Fruit fly (Drosophila melanogaster) whole organism, embryonic: ENCODE data around the gene CG1024.

Source experiments
- CG10147 ChIP-seq: fragments of 200-800 bp; sonication (Bioruptor generic); optimal IDR thresholded peaks from 2 replicates; lab custom pipeline; 2019; ENCODE audit warnings: missing biosample characterization, mild to moderate bottlenecking, missing genetic modification characterization, moderate library complexity
- CG10209 ChIP-seq: fragments of 200-800 bp; sonication (Bioruptor generic); optimal IDR thresholded peaks from 3 replicates; lab custom pipeline; 2017; ENCODE audit warnings: missing biosample characterization, mild to moderate bottlenecking, missing genetic modification characterization, missing genetic modification reagents
- CG10543 ChIP-seq: fragments of 200-800 bp; sonication (Bioruptor generic); optimal IDR thresholded peaks from 3 replicates; lab custom pipeline; 2017; ENCODE audit warnings: missing biosample characterization, mild to moderate bottlenecking, missing genetic modification characterization, moderate library complexity
- CG11695 ChIP-seq: fragments of 200-800 bp; sonication (Bioruptor generic); IDR thresholded peaks from 3 replicates; pipeline ENCODE4 v1.3.6; 2022; ENCODE audit warnings: missing biosample characterization, missing genetic modification characterization
- CG12769 ChIP-seq: fragments of 200-800 bp; sonication (Bioruptor generic); optimal IDR thresholded peaks from 2 replicates; lab custom pipeline; 2019; ENCODE audit warnings: missing biosample characterization, mild to moderate bottlenecking, missing genetic modification characterization, moderate library complexity
- CG13775 ChIP-seq: fragments of 200-800 bp; sonication (Bioruptor generic); optimal IDR thresholded peaks from 3 replicates; lab custom pipeline; 2017; ENCODE audit warnings: missing biosample characterization, mild to moderate bottlenecking, missing genetic modification characterization
- CG13894 ChIP-seq: fragments of 200-800 bp; sonication (Bioruptor generic); optimal IDR thresholded peaks from 3 replicates; lab custom pipeline; 2018; ENCODE audit warnings: missing biosample characterization, mild to moderate bottlenecking, missing genetic modification characterization, moderate library complexity
- CG15479 ChIP-seq: fragments of 200-800 bp; sonication (Bioruptor generic); optimal IDR thresholded peaks from 3 replicates; lab custom pipeline; 2019; ENCODE audit warnings: missing biosample characterization, mild to moderate bottlenecking, missing genetic modification characterization, moderate library complexity
- CG16813 ChIP-seq: fragments of 200-800 bp; sonication (Bioruptor generic); IDR thresholded peaks from 3 replicates; pipeline ENCODE4 v1.3.6; 2022; ENCODE audit warnings: missing biosample characterization, missing genetic modification characterization; ENCODE audit not compliant: partially characterized antibody
- CG17568 ChIP-seq: fragments of 200-800 bp; sonication (Bioruptor generic); optimal IDR thresholded peaks from 2 replicates; lab custom pipeline; 2018; ENCODE audit warnings: missing biosample characterization, mild to moderate bottlenecking, missing genetic modification characterization, moderate library complexity
- CG17612 ChIP-seq: fragments of 200-800 bp; sonication (Bioruptor generic); IDR thresholded peaks from 2 replicates; pipeline ENCODE4 v1.3.6; 2022; ENCODE audit warnings: missing biosample characterization, missing genetic modification characterization
- CG1792 ChIP-seq: fragments of 200-800 bp; sonication (Bioruptor generic); optimal IDR thresholded peaks from 2 replicates; lab custom pipeline; 2016; ENCODE audit warnings: missing biosample characterization, missing genetic modification characterization
- CG18599 ChIP-seq: fragments of 200-800 bp; sonication (Bioruptor generic); optimal IDR thresholded peaks from 3 replicates; lab custom pipeline; 2017; ENCODE audit warnings: missing biosample characterization, missing genetic modification characterization, mild to moderate bottlenecking, moderate library complexity, missing genetic modification reagents
- CG2129 ChIP-seq: fragments of 200-800 bp; sonication (Bioruptor generic); IDR thresholded peaks from 2 replicates; pipeline ENCODE4 v1.3.6; 2022; ENCODE audit warnings: missing biosample characterization, missing genetic modification characterization; ENCODE audit not compliant: partially characterized antibody
- CG2678 ChIP-seq: fragments of 200-800 bp; sonication (Bioruptor generic); optimal IDR thresholded peaks from 3 replicates; lab custom pipeline; 2019; ENCODE audit warnings: missing biosample characterization, mild to moderate bottlenecking, missing genetic modification characterization, moderate library complexity
- CG32532 ChIP-seq: fragments of 200-800 bp; sonication (Bioruptor generic); IDR thresholded peaks from 2 replicates; pipeline ENCODE4 v1.3.6; 2022; ENCODE audit warnings: missing biosample characterization, missing genetic modification characterization
- CG3407 ChIP-seq: fragments of 200-800 bp; sonication (Bioruptor generic); optimal IDR thresholded peaks from 2 replicates; lab custom pipeline; 2018; ENCODE audit warnings: missing biosample characterization, mild to moderate bottlenecking, missing genetic modification characterization
- CG34422 ChIP-seq: fragments of 200-800 bp; sonication (Bioruptor generic); IDR thresholded peaks from 3 replicates; pipeline ENCODE4 v1.3.6; 2022; ENCODE audit warnings: missing biosample characterization, missing genetic modification characterization
- CG7357 ChIP-seq: fragments of 200-800 bp; sonication (Bioruptor generic); IDR thresholded peaks from 3 replicates; pipeline ENCODE4 v1.3.6; 2022; ENCODE audit warnings: missing biosample characterization, missing genetic modification characterization
- CG7928 ChIP-seq: fragments of 200-800 bp; sonication (Bioruptor generic); optimal IDR thresholded peaks from 2 replicates; lab custom pipeline; 2017; ENCODE audit warnings: missing biosample characterization, mild to moderate bottlenecking, missing genetic modification characterization
- CG7963 ChIP-seq: fragments of 200-800 bp; sonication (Bioruptor generic); IDR thresholded peaks from 3 replicates; pipeline ENCODE4 v1.3.6; 2022; ENCODE audit warnings: missing biosample characterization, missing genetic modification characterization; ENCODE audit not compliant: partially characterized antibody
- CG8290 ChIP-seq, 3 experiments: fragments of 200-800 bp; sonication (Bioruptor generic); optimal IDR thresholded peaks; 2 replicates each; lab custom pipeline; 2016 to 2019; ENCODE audit warnings: missing biosample characterization in 3 of 3, missing genetic modification characterization in 3 of 3, mild to moderate bottlenecking in 2 of 3, moderate library complexity in 1 of 3
- CG9876 ChIP-seq: fragments of 200-800 bp; sonication (Bioruptor generic); optimal IDR thresholded peaks from 2 replicates; lab custom pipeline; 2016; ENCODE audit warnings: missing biosample characterization, missing genetic modification characterization
- Dbx ChIP-seq: fragments of 200-800 bp; sonication (Bioruptor generic); IDR thresholded peaks from 3 replicates; pipeline ENCODE4 v1.3.6; 2022; ENCODE audit warnings: missing biosample characterization, missing genetic modification characterization
- Deaf1 ChIP-seq: fragments of 200-800 bp; optimal IDR thresholded peaks from 3 replicates; lab custom pipeline; 2019; ENCODE audit warnings: missing biosample characterization, mild to moderate bottlenecking, missing genetic modification characterization, moderate library complexity
- Dref ChIP-seq: fragments of 200-800 bp; sonication (Bioruptor generic); IDR thresholded peaks from 2 replicates; pipeline ENCODE4 v1.3.6; 2022; ENCODE audit warnings: missing biosample characterization, missing genetic modification characterization
- Fer3 ChIP-seq: fragments of 200-800 bp; sonication (Bioruptor generic); optimal IDR thresholded peaks from 2 replicates; lab custom pipeline; 2018; ENCODE audit warnings: missing biosample characterization, mild to moderate bottlenecking, missing genetic modification characterization, moderate library complexity
- H2.0 ChIP-seq: fragments of 200-800 bp; sonication (Bioruptor generic); IDR thresholded peaks from 2 replicates; pipeline ENCODE4 v1.3.6; 2022; ENCODE audit warnings: missing biosample characterization, missing genetic modification characterization
- Mad ChIP-seq: fragments of 200-800 bp; sonication (Bioruptor generic); optimal IDR thresholded peaks from 2 replicates; lab custom pipeline; 2016; ENCODE audit warnings: missing biosample characterization, missing genetic modification characterization
- Six4 ChIP-seq: fragments of 200-800 bp; sonication (Bioruptor generic); optimal IDR thresholded peaks from 2 replicates; lab custom pipeline; 2016; ENCODE audit warnings: missing biosample characterization, missing genetic modification characterization
- Sry-β ChIP-seq: fragments of 200-800 bp; sonication (Bioruptor generic); optimal IDR thresholded peaks from 2 replicates; lab custom pipeline; 2018; ENCODE audit warnings: missing biosample characterization, mild to moderate bottlenecking, missing genetic modification characterization, moderate library complexity
- Ssrp ChIP-seq: fragments of 200-800 bp; sonication (Bioruptor generic); optimal IDR thresholded peaks from 2 replicates; lab custom pipeline; 2018; ENCODE audit warnings: missing biosample characterization, mild to moderate bottlenecking, missing genetic modification characterization, moderate library complexity
- YL-1 ChIP-seq: fragments of 200-800 bp; sonication (Bioruptor generic); optimal IDR thresholded peaks from 3 replicates; lab custom pipeline; 2017; ENCODE audit warnings: missing biosample characterization, mild to moderate bottlenecking, missing genetic modification characterization
- az2 ChIP-seq: fragments of 200-800 bp; sonication (Bioruptor generic); optimal IDR thresholded peaks from 3 replicates; lab custom pipeline; 2016; ENCODE audit warnings: missing biosample characterization, missing genetic modification characterization
- bab2 ChIP-seq: fragments of 200-800 bp; sonication (Bioruptor generic); optimal IDR thresholded peaks from 2 replicates; lab custom pipeline; 2016; ENCODE audit warnings: missing biosample characterization, missing genetic modification characterization
- bowl ChIP-seq: fragments of 200-800 bp; sonication (Bioruptor generic); IDR thresholded peaks from 2 replicates; pipeline ENCODE4 v1.3.6; 2022; ENCODE audit warnings: missing biosample characterization, missing genetic modification characterization
- cwo ChIP-seq: fragments of 200-800 bp; sonication (Bioruptor generic); optimal IDR thresholded peaks from 3 replicates; lab custom pipeline; 2017; ENCODE audit warnings: missing biosample characterization, missing genetic modification characterization, mild to moderate bottlenecking, moderate library complexity, missing genetic modification reagents
- dmrt11E ChIP-seq: fragments of 200-800 bp; sonication (Bioruptor generic); optimal IDR thresholded peaks from 3 replicates; lab custom pipeline; 2018; ENCODE audit warnings: missing biosample characterization, mild to moderate bottlenecking, missing genetic modification characterization, moderate library complexity
- en ChIP-seq: fragments of 200-800 bp; sonication (Bioruptor generic); optimal IDR thresholded peaks from 2 replicates; lab custom pipeline; 2016; ENCODE audit warnings: missing biosample characterization, missing genetic modification characterization
- exex ChIP-seq: fragments of 200-800 bp; sonication (Bioruptor generic); optimal IDR thresholded peaks from 4 replicates; lab custom pipeline; 2018; ENCODE audit warnings: missing biosample characterization, mild to moderate bottlenecking, missing genetic modification characterization, moderate library complexity
- fru ChIP-seq: fragments of >200 bp; optimal IDR thresholded peaks from 2 replicates; lab custom pipeline; 2017
- jigr1 ChIP-seq: fragments of 200-800 bp; sonication (Bioruptor generic); IDR thresholded peaks from 3 replicates; pipeline ENCODE4 v1.3.6; 2022; ENCODE audit warnings: missing biosample characterization, missing genetic modification characterization
- knrl ChIP-seq: fragments of 200-800 bp; sonication (Bioruptor generic); IDR thresholded peaks from 3 replicates; pipeline ENCODE4 v1.3.6; 2022; ENCODE audit warnings: missing biosample characterization, missing genetic modification characterization; ENCODE audit not compliant: partially characterized antibody
- mirr ChIP-seq: fragments of 200-800 bp; sonication (Bioruptor generic); optimal IDR thresholded peaks from 3 replicates; lab custom pipeline; 2018; ENCODE audit warnings: missing biosample characterization, mild to moderate bottlenecking, missing genetic modification characterization
- otp ChIP-seq: fragments of 200-800 bp; sonication (Bioruptor generic); IDR thresholded peaks from 3 replicates; pipeline ENCODE4, ENCODE4 v1.3.6; 2022; ENCODE audit warnings: missing biosample characterization, missing genetic modification characterization
- pnt ChIP-seq: fragments of 200-800 bp; sonication (Bioruptor generic); optimal IDR thresholded peaks from 3 replicates; lab custom pipeline; 2016; ENCODE audit warnings: missing biosample characterization, missing genetic modification characterization
- sd ChIP-seq: fragments of 200-800 bp; sonication (Bioruptor generic); optimal IDR thresholded peaks from 3 replicates; lab custom pipeline; 2018; ENCODE audit warnings: missing biosample characterization, mild to moderate bottlenecking, missing genetic modification characterization, moderate library complexity
- seq ChIP-seq: fragments of 200-800 bp; sonication (Bioruptor generic); IDR thresholded peaks from 2 replicates; pipeline ENCODE4 v1.3.6; 2022; ENCODE audit warnings: missing biosample characterization, missing genetic modification characterization
- slp2 ChIP-seq: fragments of 200-800 bp; sonication (Bioruptor generic); optimal IDR thresholded peaks from 2 replicates; lab custom pipeline; 2016; ENCODE audit warnings: missing biosample characterization, missing genetic modification characterization

Gene CG1024

dm6 chr3R:6404174-6404573 is 24.0 kb upstream of the CG1024 start (continued):
- TF ChIP-seq Fer3 (tag; lab: Kevin White, UChicago) (peak; percentile 84), YL-1 (GFP tag; lab: Kevin White, UChicago) (no peak), CG7963 (GFP tag; lab: Robert Waterston, UW) (no peak), otp (GFP tag; lab: Robert Waterston, UW) (peak; percentile 72; the same call in 2 of the 3 replicates), Mad (GFP tag; lab: Kevin White, UChicago) (peak; percentile 17), CG15479 (no peak), CG2678 (tag; lab: Kevin White, UChicago) (peak; percentile 84), fru (lab: Kevin White, UChicago) (no peak), exex (tag; lab: Kevin White, UChicago) (no peak), slp2 (peak; percentile 75), CG7357 (GFP tag; lab: Robert Waterston, UW) (peak; percentile 72; the same call in 2 of the 3 replicates), CG17568 (peak; percentile 49), az2 (GFP tag; lab: Kevin White, UChicago) (peak; percentile 81), CG11695 (peak; percentile 91), bowl (GFP tag; lab: Robert Waterston, UW) (peak; percentile 62; the same call in 1 of the 2 replicates)

- TF ChIP-seq CG18599 (no peak), CG17612 (GFP tag; lab: Robert Waterston, UW) (no peak), Ssrp (no peak), CG10147 (GFP tag; lab: Kevin White, UChicago) (no peak), CG10543 (GFP tag; lab: Kevin White, UChicago) (no peak), CG10209 (GFP tag; lab: Kevin White, UChicago) (no peak), CG12769 (peak; percentile 83), CG13894 (tag; lab: Kevin White, UChicago) (peak; percentile 2), pnt (GFP tag; lab: Kevin White, UChicago) (no peak), exex (tag; lab: Kevin White, UChicago) (peak; percentile 74), Six4 (GFP tag; lab: Kevin White, UChicago) (no peak), dmrt11E (no peak), CG8290 (GFP tag; optimal IDR thresholded peaks at IDR 0.05; lab: Kevin White, UChicago) (no peak), CG8290 (tag; optimal IDR thresholded peaks at IDR 0.05; lab: Kevin White, UChicago) (peak in 1 of 2 experiments; percentile 8), Deaf1 (tag; lab: Kevin White, UChicago) (peak; percentile 24), en (GFP tag; lab: Kevin White, UChicago) (no peak), Dref (GFP tag; lab: Robert Waterston, UW) (no peak), knrl (GFP tag; lab: Robert Waterston, UW) (no peak), sd (tag; lab: Kevin White, UChicago) (peak; percentile 57), seq (GFP tag; lab: Robert Waterston, UW) (no peak), CG2129 (GFP tag; lab: Robert Waterston, UW) (no peak), Dbx (no peak), mirr (GFP tag; lab: Kevin White, UChicago) (peak; percentile 30)
Observed at dm6 chr3R:6403674-6404073, 23.5 kb upstream of the CG1024 start.

DNA sequence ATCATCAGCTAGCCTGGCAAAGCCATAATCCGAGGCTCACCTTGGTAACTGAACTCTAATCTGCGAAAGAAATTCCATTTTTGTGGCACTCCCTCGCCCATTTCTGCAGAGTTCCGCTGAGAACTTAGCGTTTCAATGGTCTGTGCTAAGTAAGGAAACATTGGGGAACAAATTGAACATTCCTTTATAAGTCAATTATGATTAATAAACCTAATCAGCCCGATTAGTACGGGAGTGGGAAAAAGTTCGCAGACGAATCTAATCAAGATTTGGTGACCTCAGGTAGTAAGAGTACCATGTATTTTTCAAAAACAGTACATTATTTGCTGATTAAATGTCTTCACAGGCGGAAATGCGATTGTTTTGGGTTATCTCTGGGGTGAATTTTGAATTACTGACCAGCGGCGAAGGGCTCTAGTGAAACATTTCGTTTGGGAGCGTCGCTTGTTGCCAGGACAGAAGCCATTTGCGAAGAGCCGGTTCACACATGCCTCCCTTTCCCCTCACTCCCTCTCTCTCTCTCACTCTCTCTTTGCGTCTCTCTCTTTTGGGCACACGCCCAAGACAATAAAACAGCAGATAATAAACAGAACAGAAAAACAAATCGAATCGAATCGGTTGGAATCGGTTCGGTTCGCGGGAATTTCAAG is 22.5 kb upstream of the CG1024 start:
- TF ChIP-seq CG32532 (no peak), jigr1 (GFP tag; lab: Robert Waterston, UW) (no peak), Sry-β (GFP tag; lab: Kevin White, UChicago) (no peak), CG1792 (GFP tag; lab: Kevin White, UChicago) (no peak), CG34422 (GFP tag; lab: Robert Waterston, UW) (no peak), H2.0 (no peak), CG3407 (GFP tag; lab: Kevin White, UChicago) (no peak), cwo (peak; percentile 5), CG16813 (no peak), CG13775 (GFP tag; lab: Kevin White, UChicago) (no peak), CG7928 (GFP tag; lab: Kevin White, UChicago) (no peak), CG9876 (GFP tag; lab: Kevin White, UChicago) (no peak), bab2 (GFP tag; lab: Kevin White, UChicago) (no peak)
